Fruit fly (Drosophila melanogaster): ENCODE measurements around the gene Ddc.

- TF ChIP-seq CG4496 (GFP tag; IDR thresholded peaks at IDR 0.05) (no peak), EcR (GFP tag; optimal IDR thresholded peaks at IDR 0.05) (no peak), CG14655 (GFP tag; optimal IDR thresholded peaks at IDR 0.05) (no peak), CG32121 (GFP tag; IDR thresholded peaks at IDR 0.05) (no peak), Pif1A (GFP tag; optimal IDR thresholded peaks at IDR 0.05) (no peak), CG10348 (GFP tag; IDR thresholded peaks at IDR 0.05) (no peak), CG34367 (tag; optimal IDR thresholded peaks at IDR 0.05) (no peak), CG9948 (tag; optimal IDR thresholded peaks at IDR 0.05) (no peak), D1 (tag; optimal IDR thresholded peaks at IDR 0.05) (no peak), CG15710 (tag; optimal IDR thresholded peaks at IDR 0.05) (no peak), Snoo (tag; optimal IDR thresholded peaks at IDR 0.05) (no peak), rn (GFP tag; IDR thresholded peaks at IDR 0.05) (no peak), CG12605 (GFP tag; IDR thresholded peaks at IDR 0.05) (no peak)
Measured at dm6 chr2L:19074099-19074828, 45.8 kb downstream of the Ddc start, which contains the start of gene CG17572.
